In genomic region chr2L:6794418-6794793, dm6 we compare ENCODE assay signal across 4 fruit fly cellular contexts.
TF ChIP-seq lines count a peak whose summit lies in the region.

No protein-coding gene starts in this region.

- no peak for TF ChIP-seq CTCF in whole organism, embryonic (GFP tag; optimal IDR thresholded peaks at IDR 0.05; lab: Kevin White, UChicago)

TF ChIP-seq in whole organism, adult, 20 proteins besides CTCF, POLR2A, EP300 and RAD21:
- TF ChIP-seq CG5204 (GFP tag; optimal IDR thresholded peaks at IDR 0.05; lab: Kevin White, UChicago) (no peak), CG11617 (GFP tag; optimal IDR thresholded peaks at IDR 0.05; lab: Kevin White, UChicago) (no peak), bab1 (GFP tag; optimal IDR thresholded peaks at IDR 0.05; lab: Kevin White, UChicago) (peak; percentile 30), pad (GFP tag; optimal IDR thresholded peaks at IDR 0.05; lab: Kevin White, UChicago) (no peak)
TF ChIP-seq in whole organism, adult: peak in this region for 1.

TF ChIP-seq in whole organism, embryonic, 481 proteins besides CTCF, POLR2A, EP300 and RAD21 (continues in another document):
- TF ChIP-seq NfI (GFP tag; optimal IDR thresholded peaks at IDR 0.05; lab: Kevin White, UChicago): no peak
- peak; percentile 29 for TF ChIP-seq CG6765 (GFP tag; optimal IDR thresholded peaks at IDR 0.05; lab: Kevin White, UChicago)
- TF ChIP-seq CG42726 (GFP tag; IDR thresholded peaks at IDR 0.05; lab: Robert Waterston, UW; ENCODE audit: partially characterized antibody): peak; percentile 59; the same call in 1 of the 2 replicates
- no peak for TF ChIP-seq ssp (GFP tag; IDR thresholded peaks at IDR 0.05; lab: Robert Waterston, UW)
- peak; percentile 25; the same call in 1 of the 2 replicates for TF ChIP-seq Scr (GFP tag; IDR thresholded peaks at IDR 0.05; lab: Robert Waterston, UW; ENCODE audit: partially characterized antibody)
- TF ChIP-seq Hmx (GFP tag; optimal IDR thresholded peaks at IDR 0.05; lab: Kevin White, UChicago): no peak
- peak in 1 of 2 experiments; percentile 28 for TF ChIP-seq eve (GFP tag; optimal IDR thresholded peaks at IDR 0.05; lab: Kevin White, UChicago)
- TF ChIP-seq sima (GFP tag; optimal IDR thresholded peaks at IDR 0.05; lab: Kevin White, UChicago): no peak
- TF ChIP-seq zf30C (GFP tag; optimal IDR thresholded peaks at IDR 0.05; lab: Kevin White, UChicago): no peak
- peak; percentile 43 for TF ChIP-seq sqz (GFP tag; optimal IDR thresholded peaks at IDR 0.05; lab: Kevin White, UChicago)
- TF ChIP-seq CrebB (tag; optimal IDR thresholded peaks at IDR 0.05; lab: Kevin White, UChicago): no peak
- no peak for TF ChIP-seq CG17802 (tag; optimal IDR thresholded peaks at IDR 0.05; lab: Kevin White, UChicago)
- TF ChIP-seq ERR (GFP tag; optimal IDR thresholded peaks at IDR 0.05; lab: Kevin White, UChicago): no peak
- TF ChIP-seq CG17359 (tag; optimal IDR thresholded peaks at IDR 0.05; lab: Kevin White, UChicago): peak; percentile 22
- TF ChIP-seq Antp (GFP tag; optimal IDR thresholded peaks at IDR 0.05; lab: Kevin White, UChicago): no peak
- TF ChIP-seq CG34376 (GFP tag; optimal IDR thresholded peaks at IDR 0.05; lab: Kevin White, UChicago): peak; percentile 8
- TF ChIP-seq Bgb (GFP tag; IDR thresholded peaks at IDR 0.05; lab: Robert Waterston, UW; ENCODE audit: partially characterized antibody): peak; percentile 44; the same call in 1 of the 2 replicates
- TF ChIP-seq CG9437 (GFP tag; optimal IDR thresholded peaks at IDR 0.05; lab: Kevin White, UChicago): peak; percentile 6
- no peak for TF ChIP-seq aop (GFP tag; IDR thresholded peaks at IDR 0.05; lab: Robert Waterston, UW)
- TF ChIP-seq CG17385 (GFP tag; optimal IDR thresholded peaks at IDR 0.05; lab: Kevin White, UChicago): no peak
- TF ChIP-seq CG11696 (GFP tag; IDR thresholded peaks at IDR 0.05; lab: Robert Waterston, UW): no peak
- peak; percentile 97 for TF ChIP-seq z (GFP tag; IDR thresholded peaks at IDR 0.05; lab: Robert Waterston, UW)
- peak; percentile 97 for TF ChIP-seq pros (GFP tag; optimal IDR thresholded peaks at IDR 0.05; lab: Kevin White, UChicago)
- TF ChIP-seq CG6813 (GFP tag; optimal IDR thresholded peaks at IDR 0.05; lab: Kevin White, UChicago): no peak
- no peak for TF ChIP-seq ato (GFP tag; IDR thresholded peaks at IDR 0.05; lab: Robert Waterston, UW; ENCODE audit: partially characterized antibody)
- TF ChIP-seq Hand (GFP tag; optimal IDR thresholded peaks at IDR 0.05; lab: Kevin White, UChicago): no peak
- no peak for TF ChIP-seq prd (optimal IDR thresholded peaks at IDR 0.05; lab: Kevin White, UChicago)
- no peak for TF ChIP-seq prd (GFP tag; IDR thresholded peaks at IDR 0.05; lab: Robert Waterston, UW)

TF ChIP-seq in whole organism, prepupa, 60 proteins besides CTCF, POLR2A, EP300 and RAD21:
- TF ChIP-seq fd85E (GFP tag; optimal IDR thresholded peaks at IDR 0.05; lab: Kevin White, UChicago): no peak
- TF ChIP-seq CG6854 (GFP tag; optimal IDR thresholded peaks at IDR 0.05; lab: Kevin White, UChicago): peak; percentile 12
- TF ChIP-seq CG8319 (GFP tag; optimal IDR thresholded peaks at IDR 0.05; lab: Kevin White, UChicago): no peak
- no peak for TF ChIP-seq Ets96B (tag; optimal IDR thresholded peaks at IDR 0.05; lab: Kevin White, UChicago)
- 0 out of 3 replicates have a peak, but pooled peaks have one; percentile 7 for TF ChIP-seq eg (GFP tag; IDR thresholded peaks at IDR 0.05; lab: Robert Waterston, UW)
- TF ChIP-seq CG4318 (GFP tag; optimal IDR thresholded peaks at IDR 0.05; lab: Kevin White, UChicago): no peak
- TF ChIP-seq fkh (GFP tag; optimal IDR thresholded peaks at IDR 0.05; lab: Kevin White, UChicago): peak; percentile 49

TF ChIP-seq in whole organism, wandering third instar larva, 38 proteins besides CTCF, POLR2A, EP300 and RAD21:
- TF ChIP-seq Hnf4 (GFP tag; optimal IDR thresholded peaks at IDR 0.05; lab: Kevin White, UChicago): peak; percentile 1
- no peak for TF ChIP-seq brk (GFP tag; optimal IDR thresholded peaks at IDR 0.05; lab: Kevin White, UChicago)
- TF ChIP-seq Dif (GFP tag; optimal IDR thresholded peaks at IDR 0.05; lab: Kevin White, UChicago; ENCODE audit: partially characterized antibody): peak; percentile 53
- peak in 1 of 2 experiments; percentile 12 for TF ChIP-seq dl (GFP tag; optimal IDR thresholded peaks at IDR 0.05; lab: Kevin White, UChicago; ENCODE audit: insufficient read depth in 1 of 2, partially characterized antibody in 2 of 2)
TF ChIP-seq in whole organism, wandering third instar larva: peak in this region for 3.
